Worm (Caenorhabditis elegans) whole organism, L4/young adult: ENCODE results near the gene nep-24.

ENCODE experiments used
- W03F9.2 ChIP-seq: fragments of 150-350 bp; optimal IDR thresholded peaks from 2 replicates; lab custom pipeline; 2014; ENCODE audit warnings: missing biosample characterization, missing genetic modification characterization
- dao-5 ChIP-seq: sonication (generic microtip); optimal IDR thresholded peaks from 2 replicates; lab custom pipeline; 2016; ENCODE audit warnings: missing genotype, missing genetic modification characterization, moderate library complexity, missing compliant biosample characterization
- him-1 ChIP-seq: sonication (generic microtip); optimal IDR thresholded peaks from 2 replicates; lab custom pipeline; 2016; ENCODE audit warnings: missing genotype, missing genetic modification reagents, missing genetic modification characterization, missing compliant biosample characterization

DNA sequence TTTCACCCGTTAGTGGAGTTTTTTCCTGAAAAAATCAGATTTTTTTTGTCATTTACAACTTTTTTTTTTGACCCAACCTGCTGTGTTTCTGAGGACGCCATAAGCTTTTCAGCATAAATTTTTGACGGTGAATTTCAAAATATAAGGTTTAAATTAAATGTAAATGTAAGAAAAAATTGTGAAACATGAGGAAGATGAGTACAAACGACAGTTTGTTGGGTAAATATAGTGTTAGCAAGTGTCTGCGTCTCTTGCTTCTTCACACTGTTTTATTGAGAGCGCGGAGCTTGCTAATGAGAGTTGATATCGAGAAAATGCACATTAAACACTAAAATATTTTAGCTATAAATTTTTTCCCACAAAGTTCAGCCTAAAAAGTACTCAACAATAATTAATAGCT, 46.2 kb downstream of the nep-24 start, which contains the start of gene rom-3:
- TF ChIP-seq W03F9.2 (tag; lab: Kevin White, UChicago) (no peak), dao-5 (tag; lab: Kevin White, UChicago) (no peak), him-1 (tag; lab: Kevin White, UChicago) (no peak)
